Worm (Caenorhabditis elegans): Measurements from ENCODE around the gene F44B9.9.

DNA sequence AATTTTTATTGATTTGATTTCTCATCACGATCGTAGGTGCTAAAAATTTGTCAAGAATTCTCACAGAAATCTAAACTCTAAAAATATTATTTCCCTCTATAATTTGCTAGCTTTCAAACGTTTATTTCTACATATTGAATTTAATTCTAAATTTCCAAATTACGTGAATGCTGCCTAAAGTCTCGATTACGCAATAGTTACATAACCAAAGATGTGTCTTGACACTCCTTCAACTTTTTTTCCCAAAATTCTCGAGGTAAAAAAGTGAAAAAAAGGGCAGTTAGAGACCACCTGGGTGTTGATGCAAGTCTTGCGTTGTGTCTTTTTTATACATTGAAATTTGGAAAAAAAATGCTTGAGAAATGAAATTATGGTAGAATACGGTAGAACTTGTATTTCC is 21.0 kb upstream of the F44B9.9 start:
- TF ChIP-seq ref-1 (GFP tag; conservative IDR thresholded peaks at IDR 0.05) (no peak), tab-1 (GFP tag; IDR thresholded peaks at IDR 0.05) (no peak), flt-1 (GFP tag; IDR thresholded peaks at IDR 0.05) (no peak), cog-1 (tag; optimal IDR thresholded peaks at IDR 0.05) (no peak), ztf-23 (GFP tag; IDR thresholded peaks at IDR 0.05) (no peak), med-1 (GFP tag; optimal IDR thresholded peaks at IDR 0.05; ENCODE audit: insufficient read depth) (no peak), klf-2 (GFP tag; conservative IDR thresholded peaks at IDR 0.05) (no peak)

All from whole organism, midembryonic.